Fruit fly (Drosophila melanogaster): ENCODE data around the gene CG18304.
A peak's percentile ranks its signal among the peaks of the same experiment; 100 is the strongest.

CG18304 gene

DNA sequence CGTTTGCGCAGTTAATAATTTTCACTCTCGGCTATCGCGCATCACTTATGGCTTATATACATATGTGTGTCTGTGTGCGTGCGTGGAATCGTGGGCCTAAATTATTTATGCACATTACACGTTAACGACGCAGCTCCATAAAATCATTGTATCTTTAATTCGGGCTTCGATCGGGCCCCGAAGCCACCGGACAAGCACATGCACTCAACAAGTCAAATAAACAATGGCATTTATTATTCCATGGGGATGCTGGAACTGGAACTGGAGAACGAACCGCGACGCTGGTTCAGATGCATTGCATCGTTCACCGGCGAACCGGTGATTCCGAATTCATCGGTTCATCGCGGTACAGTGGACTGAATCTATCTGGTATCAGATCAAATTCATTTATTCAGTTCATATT, 5.9 kb upstream of the CG18304 start, which contains the start of gene ihog (continued):
- TF ChIP-seq sqz (GFP tag; optimal IDR thresholded peaks at IDR 0.05) (no peak), gsb (GFP tag; IDR thresholded peaks at IDR 0.05) (no peak), D19A (tag; optimal IDR thresholded peaks at IDR 0.05) (no peak), bbx (GFP tag; IDR thresholded peaks at IDR 0.05; ENCODE audit: partially characterized antibody) (peak; percentile 72), Spps (tag; optimal IDR thresholded peaks at IDR 0.05) (no peak), knrl (GFP tag; IDR thresholded peaks at IDR 0.05; ENCODE audit: partially characterized antibody) (peak; percentile 66; the same call in 2 of the 3 replicates), Nf-YB (GFP tag; optimal IDR thresholded peaks at IDR 0.05) (no peak), stwl (tag; optimal IDR thresholded peaks at IDR 0.05) (peak; percentile 21), her (GFP tag; optimal IDR thresholded peaks at IDR 0.05) (no peak), nerfin-2 (GFP tag; IDR thresholded peaks at IDR 0.05; ENCODE audit: partially characterized antibody) (peak; percentile 45), Ptx1 (GFP tag; IDR thresholded peaks at IDR 0.05) (no peak), ci (GFP tag; IDR thresholded peaks at IDR 0.05) (peak; percentile 39; the same call in 1 of the 3 replicates), CG2129 (GFP tag; IDR thresholded peaks at IDR 0.05; ENCODE audit: partially characterized antibody) (no peak), CG17385 (GFP tag; optimal IDR thresholded peaks at IDR 0.05) (peak; percentile 6), slp2 (GFP tag; optimal IDR thresholded peaks at IDR 0.05) (no peak), Hr51 (GFP tag; optimal IDR thresholded peaks at IDR 0.05) (no peak), CG3995 (GFP tag; optimal IDR thresholded peaks at IDR 0.05) (no peak), Bteb2 (GFP tag; optimal IDR thresholded peaks at IDR 0.05) (no peak), Fer2 (tag; optimal IDR thresholded peaks at IDR 0.05) (no peak), CG1603 (tag; optimal IDR thresholded peaks at IDR 0.05) (peak; percentile 47), HmgZ (tag; optimal IDR thresholded peaks at IDR 0.05) (peak; percentile 13), Dad (GFP tag; optimal IDR thresholded peaks at IDR 0.05) (no peak), MESR4 (GFP tag; optimal IDR thresholded peaks at IDR 0.05) (peak; percentile 78), Bgb (GFP tag; IDR thresholded peaks at IDR 0.05; ENCODE audit: partially characterized antibody) (peak; percentile 59), Atf-2 (GFP tag; optimal IDR thresholded peaks at IDR 0.05) (no peak), CG15479 (GFP tag; optimal IDR thresholded peaks at IDR 0.05) (no peak), MTF-1 (GFP tag; optimal IDR thresholded peaks at IDR 0.05; ENCODE audit: borderline replicate concordance) (no peak), ewg (GFP tag; optimal IDR thresholded peaks at IDR 0.05) (peak; percentile 53), Mes4 (GFP tag; optimal IDR thresholded peaks at IDR 0.05) (no peak), pzg (GFP tag; optimal IDR thresholded peaks at IDR 0.05) (peak; percentile 49), Sry-β (GFP tag; optimal IDR thresholded peaks at IDR 0.05) (peak; percentile 72), Adf1 (GFP tag; IDR thresholded peaks at IDR 0.05) (peak; percentile 52; the same call in 1 of the 2 replicates), inv (GFP tag; IDR thresholded peaks at IDR 0.05; ENCODE audit: partially characterized antibody) (peak; percentile 39; the same call in 1 of the 2 replicates), CG10267 (tag; optimal IDR thresholded peaks at IDR 0.05) (peak; percentile 28), CG18476 (GFP tag; optimal IDR thresholded peaks at IDR 0.05) (no peak), Side (GFP tag; optimal IDR thresholded peaks at IDR 0.05) (no peak), CG15514 (GFP tag; optimal IDR thresholded peaks at IDR 0.05) (peak; percentile 100), trem (tag; optimal IDR thresholded peaks at IDR 0.05) (peak; percentile 32), CG34224 (GFP tag; IDR thresholded peaks at IDR 0.05; ENCODE audit: partially characterized antibody) (peak; percentile 52; the same call in 2 of the 3 replicates), Fer1 (GFP tag; optimal IDR thresholded peaks at IDR 0.05) (peak; percentile 34), Vsx1 (GFP tag; optimal IDR thresholded peaks at IDR 0.05) (no peak), ftz-f1 (GFP tag; optimal IDR thresholded peaks at IDR 0.05) (no peak), CG34376 (GFP tag; optimal IDR thresholded peaks at IDR 0.05) (peak; percentile 4), zen (tag; optimal IDR thresholded peaks at IDR 0.05) (no peak), CG7745 (tag; optimal IDR thresholded peaks at IDR 0.05) (no peak), hbn (GFP tag; IDR thresholded peaks at IDR 0.05; ENCODE audit: partially characterized antibody) (0 out of 2 replicates have a peak, but pooled peaks have one; percentile 23), YL-1 (GFP tag; optimal IDR thresholded peaks at IDR 0.05) (peak; percentile 60), sens (GFP tag) (peak; percentile 70), rib (GFP tag; IDR thresholded peaks at IDR 0.05) (no peak)
